Worm (Caenorhabditis elegans) whole organism, L3 larva: ENCODE results near the gene ZC239.5.
"Not testable (repeated sequence)": the region's sequence is repeated elsewhere in the genome, so short reads cannot be mapped to it uniquely, and the experiment has no call there.

Experiments
- aly-2 ChIP-seq: fragments of 150-350 bp; optimal IDR thresholded peaks from 2 replicates; lab custom pipeline; 2014; ENCODE audit warnings: missing biosample characterization, missing genetic modification characterization
- nhr-76 ChIP-seq: fragments of 150-350 bp; sonication (generic microtip); optimal IDR thresholded peaks from 5 replicates; lab custom pipeline; 2014; ENCODE audit warnings: missing biosample characterization, missing genetic modification characterization
- unc-62 ChIP-seq: fragments of 150-350 bp; sonication (generic microtip); optimal IDR thresholded peaks from 4 replicates; lab custom pipeline; 2014; ENCODE audit warnings: missing biosample characterization, missing genetic modification reagents, missing genetic modification characterization

- TF ChIP-seq unc-62 (GFP tag; lab: Kevin White, UChicago); aly-2 (tag; lab: Kevin White, UChicago); nhr-76 (tag; lab: Kevin White, UChicago): not testable (repeated sequence)
Observed at ce11 chrII:3183300-3183840, 27.1 kb upstream of the ZC239.5 start, which contains the start of the genes Y27F2A.6 and Y27F2A.8.
